Fruit fly (Drosophila melanogaster) S2 (cell line): Measurements from ENCODE around the gene sra.

Experiments
- CG8478 ChIP-seq: fragments of >200 bp; optimal IDR thresholded peaks from 2 replicates; lab custom pipeline; 2018
- CTCF ChIP-seq, 2 experiments: fragments of >200 bp; optimal IDR thresholded peaks; 2 replicates each; lab custom pipeline; 2018

DNA sequence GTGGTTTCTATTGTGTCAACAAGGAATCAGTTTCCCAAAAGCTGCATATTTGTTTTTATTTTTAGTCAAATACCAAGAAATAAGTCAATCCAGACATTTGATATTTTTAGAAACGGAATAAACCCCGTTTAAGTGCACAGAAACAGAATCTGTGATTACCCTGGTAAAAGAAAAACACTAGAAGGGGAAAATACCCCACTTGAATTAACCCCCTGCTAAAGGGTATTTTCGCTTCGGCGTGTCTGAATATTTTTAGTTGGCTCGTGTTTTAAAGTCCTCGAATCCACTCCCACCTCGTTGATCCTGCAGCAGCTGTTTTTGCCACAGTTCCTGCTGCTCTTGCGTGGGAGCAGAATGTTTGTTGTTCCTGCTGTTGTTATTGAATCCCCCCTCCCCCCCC is 938 bp downstream of the sra start:
- TF ChIP-seq CG8478 (lab: Kevin White, UChicago) (no peak), CTCF (optimal IDR thresholded peaks at IDR 0.05; lab: Kevin White, UChicago) (no peak)
